Fruit fly (Drosophila melanogaster) whole organism, embryonic: ENCODE data around the gene SrpRalpha.

Experiments used
- CG11398 ChIP-seq: fragments of 200-800 bp; sonication (Bioruptor generic); optimal IDR thresholded peaks from 2 replicates; lab custom pipeline; 2016; ENCODE audit warnings: missing biosample characterization, missing genetic modification characterization
- CG11456 ChIP-seq: fragments of 200-800 bp; sonication (Bioruptor generic); IDR thresholded peaks from 3 replicates; pipeline ENCODE4 v1.3.6; 2022; ENCODE audit warnings: missing biosample characterization, missing genetic modification characterization
- CG12391 ChIP-seq: fragments of 200-800 bp; sonication (Bioruptor generic); optimal IDR thresholded peaks from 3 replicates; lab custom pipeline; 2018; ENCODE audit warnings: missing biosample characterization, mild to moderate bottlenecking, missing genetic modification characterization, moderate library complexity
- CG14441 ChIP-seq: fragments of 200-800 bp; sonication (Bioruptor generic); IDR thresholded peaks from 2 replicates; pipeline ENCODE4 v1.3.6; 2022; ENCODE audit warnings: missing biosample characterization, missing genetic modification characterization
- CG14860 ChIP-seq: fragments of 200-800 bp; sonication (Bioruptor generic); IDR thresholded peaks from 3 replicates; pipeline ENCODE4 v1.3.6; 2022; ENCODE audit warnings: missing biosample characterization, missing genetic modification characterization; ENCODE audit not compliant: partially characterized antibody
- CG15479 ChIP-seq: fragments of 200-800 bp; sonication (Bioruptor generic); optimal IDR thresholded peaks from 3 replicates; lab custom pipeline; 2019; ENCODE audit warnings: missing biosample characterization, mild to moderate bottlenecking, missing genetic modification characterization, moderate library complexity
- CG17328 ChIP-seq: fragments of 200-800 bp; sonication (Bioruptor generic); IDR thresholded peaks from 2 replicates; pipeline ENCODE4 v1.3.6; 2022; ENCODE audit warnings: missing biosample characterization, missing genetic modification characterization
- CG17359 ChIP-seq: fragments of 200-800 bp; sonication (Bioruptor generic); optimal IDR thresholded peaks from 3 replicates; lab custom pipeline; 2018; ENCODE audit warnings: missing biosample characterization, mild to moderate bottlenecking, missing genetic modification characterization, moderate library complexity
- CG18599 ChIP-seq: fragments of 200-800 bp; sonication (Bioruptor generic); optimal IDR thresholded peaks from 3 replicates; lab custom pipeline; 2017; ENCODE audit warnings: missing biosample characterization, missing genetic modification characterization, mild to moderate bottlenecking, moderate library complexity, missing genetic modification reagents
- CG2120 ChIP-seq: fragments of 200-800 bp; sonication (Bioruptor generic); optimal IDR thresholded peaks from 3 replicates; lab custom pipeline; 2016; ENCODE audit warnings: missing biosample characterization, missing genetic modification characterization
- CG2199 ChIP-seq: fragments of 200-800 bp; sonication (Bioruptor generic); IDR thresholded peaks from 3 replicates; pipeline ENCODE4 v1.3.6; 2022; ENCODE audit warnings: missing biosample characterization, missing genetic modification characterization
- CG32532 ChIP-seq: fragments of 200-800 bp; sonication (Bioruptor generic); IDR thresholded peaks from 2 replicates; pipeline ENCODE4 v1.3.6; 2022; ENCODE audit warnings: missing biosample characterization, missing genetic modification characterization
- CG4424 ChIP-seq: fragments of 200-800 bp; sonication (Bioruptor generic); optimal IDR thresholded peaks from 3 replicates; lab custom pipeline; 2016; ENCODE audit warnings: missing biosample characterization, missing genetic modification characterization
- CG7786 ChIP-seq: fragments of 200-800 bp; sonication (Bioruptor generic); optimal IDR thresholded peaks from 2 replicates; lab custom pipeline; 2016; ENCODE audit warnings: missing biosample characterization, missing genetic modification characterization
- CG7987 ChIP-seq: fragments of 200-800 bp; sonication (Bioruptor generic); optimal IDR thresholded peaks from 2 replicates; lab custom pipeline; 2018; ENCODE audit warnings: missing biosample characterization, mild to moderate bottlenecking, missing genetic modification characterization, moderate library complexity
- CG9817 ChIP-seq: fragments of 200-800 bp; sonication (Bioruptor generic); optimal IDR thresholded peaks from 2 replicates; lab custom pipeline; 2018; ENCODE audit warnings: missing biosample characterization, mild to moderate bottlenecking, missing genetic modification characterization, moderate library complexity
- Drgx ChIP-seq: fragments of 200-800 bp; sonication (Bioruptor generic); IDR thresholded peaks from 2 replicates; pipeline ENCODE4 v1.3.6; 2022; ENCODE audit warnings: missing biosample characterization, missing genetic modification characterization
- HLH3B ChIP-seq: fragments of 200-800 bp; sonication (Bioruptor generic); IDR thresholded peaks from 2 replicates; pipeline ENCODE4 v1.3.6; 2022; ENCODE audit warnings: missing biosample characterization, missing genetic modification characterization
- MTF-1 ChIP-seq: fragments of 200-800 bp; sonication (Bioruptor generic); optimal IDR thresholded peaks from 2 replicates; lab custom pipeline; 2018; ENCODE audit warnings: missing biosample characterization, mild to moderate bottlenecking, missing genetic modification characterization, borderline replicate concordance
- Max ChIP-seq: fragments of 200-800 bp; sonication (Bioruptor generic); optimal IDR thresholded peaks from 2 replicates; lab custom pipeline; 2016; ENCODE audit warnings: missing biosample characterization, mild to moderate bottlenecking, missing genetic modification characterization
- Med ChIP-seq: fragments of 200-800 bp; sonication (Bioruptor generic); peaks from one replicate; lab custom pipeline; 2016; ENCODE audit warnings: missing biosample characterization, missing genetic modification characterization, mild to moderate bottlenecking, inconsistent platforms, moderate library complexity
- Optix ChIP-seq: fragments of 200-800 bp; sonication (Bioruptor generic); IDR thresholded peaks from 3 replicates; pipeline ENCODE4 v1.3.6; 2022; ENCODE audit warnings: missing biosample characterization, missing genetic modification characterization
- Six4 ChIP-seq: fragments of 200-800 bp; sonication (Bioruptor generic); optimal IDR thresholded peaks from 2 replicates; lab custom pipeline; 2016; ENCODE audit warnings: missing biosample characterization, missing genetic modification characterization
- Xbp1 ChIP-seq: fragments of 200-800 bp; sonication (Bioruptor generic); optimal IDR thresholded peaks from 3 replicates; lab custom pipeline; 2016; ENCODE audit warnings: missing biosample characterization, mild to moderate bottlenecking, missing genetic modification characterization
- cg ChIP-seq: fragments of 200-800 bp; sonication (Bioruptor generic); optimal IDR thresholded peaks from 3 replicates; lab custom pipeline; 2019; ENCODE audit warnings: missing biosample characterization, mild to moderate bottlenecking, missing genetic modification characterization, moderate library complexity
- chm ChIP-seq: fragments of 200-800 bp; sonication (Bioruptor generic); IDR thresholded peaks from 2 replicates; pipeline ENCODE4 v1.3.6; 2022; ENCODE audit warnings: missing biosample characterization, missing genetic modification characterization
- ci ChIP-seq: fragments of 200-800 bp; sonication (Bioruptor generic); IDR thresholded peaks from 3 replicates; pipeline ENCODE4 v1.3.6; 2022; ENCODE audit warnings: missing biosample characterization, missing genetic modification characterization
- cwo ChIP-seq: fragments of 200-800 bp; sonication (Bioruptor generic); optimal IDR thresholded peaks from 3 replicates; lab custom pipeline; 2017; ENCODE audit warnings: missing biosample characterization, missing genetic modification characterization, mild to moderate bottlenecking, moderate library complexity, missing genetic modification reagents
- dm ChIP-seq: fragments of 200-800 bp; sonication (Bioruptor generic); optimal IDR thresholded peaks from 3 replicates; lab custom pipeline; 2016; ENCODE audit warnings: missing biosample characterization, missing genetic modification characterization
- ind ChIP-seq: fragments of 200-800 bp; sonication (Bioruptor generic); optimal IDR thresholded peaks from 3 replicates; lab custom pipeline; 2016; ENCODE audit warnings: missing biosample characterization, missing genetic modification characterization
- insv ChIP-seq, 2 experiments: fragments of 200-800 bp; sonication (Bioruptor generic); optimal IDR thresholded peaks; 3 replicates each; lab custom pipeline; 2016 to 2018; ENCODE audit warnings: missing biosample characterization in 2 of 2, missing genetic modification characterization in 2 of 2
- lola ChIP-seq, 3 experiments: fragments of >200 bp in 2 of 3; fragments of 200-800 bp in 1 of 3; sonication (Bioruptor generic) in 1 of 3; optimal IDR thresholded peaks; 2 replicates each; lab custom pipeline; 2017 to 2019; ENCODE audit warnings: missing biosample characterization in 3 of 3, missing genetic modification characterization in 3 of 3, mild to moderate bottlenecking in 1 of 3, moderate library complexity in 1 of 3
- maf-S ChIP-seq: fragments of 200-800 bp; sonication (Bioruptor generic); optimal IDR thresholded peaks from 2 replicates; lab custom pipeline; 2016; ENCODE audit warnings: missing biosample characterization, missing genetic modification characterization
- phol ChIP-seq: fragments of 200-800 bp; sonication (Bioruptor generic); optimal IDR thresholded peaks from 3 replicates; lab custom pipeline; 2018; ENCODE audit warnings: missing biosample characterization, mild to moderate bottlenecking, missing genetic modification characterization, moderate library complexity
- sd ChIP-seq: fragments of 200-800 bp; sonication (Bioruptor generic); optimal IDR thresholded peaks from 3 replicates; lab custom pipeline; 2018; ENCODE audit warnings: missing biosample characterization, mild to moderate bottlenecking, missing genetic modification characterization, moderate library complexity
- sens ChIP-seq: fragments of 200-800 bp; sonication (Bioruptor generic); peaks from one replicate; lab custom pipeline; 2016; ENCODE audit warnings: missing biosample characterization, missing genetic modification characterization
- sr ChIP-seq: fragments of 200-800 bp; sonication (Bioruptor generic); IDR thresholded peaks from 3 replicates; pipeline ENCODE4 v1.3.6; 2022; ENCODE audit warnings: missing biosample characterization, missing genetic modification characterization
- stwl ChIP-seq: fragments of 200-800 bp; sonication (Bioruptor generic); optimal IDR thresholded peaks from 3 replicates; lab custom pipeline; 2018; ENCODE audit warnings: missing biosample characterization, mild to moderate bottlenecking, missing genetic modification characterization, moderate library complexity
- tgo ChIP-seq: fragments of 200-800 bp; sonication (Bioruptor generic); IDR thresholded peaks from 3 replicates; pipeline ENCODE4 v1.3.6; 2022; ENCODE audit warnings: missing biosample characterization, missing genetic modification characterization
- tin ChIP-seq: fragments of 200-800 bp; sonication (Bioruptor generic); optimal IDR thresholded peaks from 3 replicates; lab custom pipeline; 2016; ENCODE audit warnings: missing biosample characterization, missing genetic modification characterization
- tx ChIP-seq: fragments of 200-800 bp; sonication (Bioruptor generic); optimal IDR thresholded peaks from 2 replicates; lab custom pipeline; 2016; ENCODE audit warnings: missing biosample characterization, missing genetic modification characterization
- z ChIP-seq: fragments of 200-800 bp; sonication (Bioruptor generic); IDR thresholded peaks from 3 replicates; pipeline ENCODE4 v1.3.6; 2022; ENCODE audit warnings: missing biosample characterization, missing genetic modification characterization
- zfh1 ChIP-seq: fragments of 200-800 bp; sonication (Bioruptor generic); IDR thresholded peaks from 3 replicates; pipeline ENCODE4 v1.3.6; 2022; ENCODE audit warnings: missing biosample characterization, missing genetic modification characterization

SrpRalpha gene

dm6 chrX:11108845-11109450, 19.9 kb downstream of the SrpRalpha start (continued):
- peak; percentile 23; the same call in 1 of the 3 replicates for TF ChIP-seq tgo (GFP tag; lab: Robert Waterston, UW)
- TF ChIP-seq stwl (tag; lab: Kevin White, UChicago) = peak; percentile 23
- peak; percentile 82 for TF ChIP-seq CG15479 (GFP tag; lab: Kevin White, UChicago)
- TF ChIP-seq zfh1 (GFP tag; lab: Robert Waterston, UW) = no peak
- TF ChIP-seq Med (GFP tag; lab: Kevin White, UChicago) = peak; percentile 36
- no peak for TF ChIP-seq MTF-1 (GFP tag; lab: Kevin White, UChicago)
- TF ChIP-seq CG2199 = 0 out of 3 replicates have a peak, but pooled peaks have one; percentile 16
- peak; percentile 16; the same call in 1 of the 2 replicates for TF ChIP-seq Drgx (GFP tag; lab: Robert Waterston, UW)
- TF ChIP-seq insv (GFP tag; optimal IDR thresholded peaks at IDR 0.05; lab: Kevin White, UChicago) = peak in 1 of 2 experiments; percentile 89
- peak; percentile 14; the same call in 1 of the 2 replicates for TF ChIP-seq CG14441 (GFP tag; lab: Robert Waterston, UW)
- TF ChIP-seq sr (GFP tag; lab: Robert Waterston, UW) = no peak
- no peak for TF ChIP-seq CG11398 (GFP tag; lab: Kevin White, UChicago)
- TF ChIP-seq CG7987 = no peak
- peak; percentile 29 for TF ChIP-seq Xbp1 (GFP tag; lab: Kevin White, UChicago)
- peak; percentile 22 for TF ChIP-seq CG18599 (GFP tag; lab: Kevin White, UChicago)
- peak; percentile 6 for TF ChIP-seq CG9817 (tag; lab: Kevin White, UChicago)
- peak; percentile 12 for TF ChIP-seq tin
- TF ChIP-seq maf-S = no peak
- no peak for TF ChIP-seq z (GFP tag; lab: Robert Waterston, UW)
- TF ChIP-seq sens (GFP tag; lab: Kevin White, UChicago) = peak; percentile 75
- TF ChIP-seq cg (GFP tag; lab: Kevin White, UChicago) = peak; percentile 54
- TF ChIP-seq CG17328 = 0 out of 2 replicates have a peak, but pooled peaks have one; percentile 12
- peak; percentile 45 for TF ChIP-seq HLH3B (GFP tag; lab: Robert Waterston, UW)
- peak; percentile 15 for TF ChIP-seq CG17359 (tag; lab: Kevin White, UChicago)
- TF ChIP-seq lola (GFP tag; optimal IDR thresholded peaks at IDR 0.05; lab: Kevin White, UChicago) = no peak
- 0 out of 3 replicates have a peak, but pooled peaks have one; percentile 23 for TF ChIP-seq CG11456 (GFP tag; lab: Robert Waterston, UW)
- no peak for TF ChIP-seq CG7786 (GFP tag; lab: Kevin White, UChicago)
- TF ChIP-seq chm (GFP tag; lab: Robert Waterston, UW) = 0 out of 2 replicates have a peak, but pooled peaks have one; percentile 37
- TF ChIP-seq CG14860 (GFP tag; lab: Robert Waterston, UW) = no peak
- TF ChIP-seq sd = peak; percentile 41
- TF ChIP-seq CG4424 (GFP tag; lab: Kevin White, UChicago) = peak; percentile 26
- TF ChIP-seq CG12391 (tag; lab: Kevin White, UChicago) = peak; percentile 23
- peak; percentile 7 for TF ChIP-seq Max
- peak; percentile 5 for TF ChIP-seq cwo
- peak; percentile 80 for TF ChIP-seq dm (GFP tag; lab: Kevin White, UChicago)
- peak; percentile 25 for TF ChIP-seq Six4 (GFP tag; lab: Kevin White, UChicago)
- TF ChIP-seq CG2120 (GFP tag; lab: Kevin White, UChicago) = peak; percentile 30
- TF ChIP-seq CG32532 = peak; percentile 53; the same call in 1 of the 2 replicates
- TF ChIP-seq phol (tag; lab: Kevin White, UChicago) = peak; percentile 12
- no peak for TF ChIP-seq tx (GFP tag; lab: Kevin White, UChicago)
- TF ChIP-seq ci (GFP tag; lab: Robert Waterston, UW) = 0 out of 3 replicates have a peak, but pooled peaks have one; percentile 7
- TF ChIP-seq Optix (GFP tag; lab: Robert Waterston, UW) = no peak
- peak; percentile 22 for TF ChIP-seq ind (GFP tag; lab: Kevin White, UChicago)
